Worm (Caenorhabditis elegans) whole organism, young adult: ENCODE results near the gene mfsd-10.

ENCODE experiments used
- B0261.1 ChIP-seq: sonication (generic microtip); optimal IDR thresholded peaks from 2 replicates; lab custom pipeline; 2016; ENCODE audit warnings: mild to moderate bottlenecking, missing genetic modification characterization, moderate library complexity, missing compliant biosample characterization
- F10E7.11 ChIP-seq: sonication (generic microtip); optimal IDR thresholded peaks from 2 replicates; lab custom pipeline; 2017; ENCODE audit warnings: mild to moderate bottlenecking, missing genetic modification characterization, moderate library complexity, missing compliant biosample characterization
- F23B12.7 ChIP-seq: sonication (generic microtip); optimal IDR thresholded peaks from 2 replicates; lab custom pipeline; 2017; ENCODE audit warnings: missing genetic modification characterization, mild to moderate bottlenecking, missing compliant biosample characterization, antibody characterized with exemption, moderate library complexity; ENCODE audit not compliant: insufficient read depth
- K11D2.4 ChIP-seq: fragments of 200-800 bp; sonication (Bioruptor generic); IDR thresholded peaks from 2 replicates; pipeline ENCODE4 v1.3.6; 2022; ENCODE audit warnings: missing genetic modification reagents, missing genetic modification characterization, missing compliant biosample characterization
- Y67H2A.10 ChIP-seq: fragments of 200-800 bp; sonication (Bioruptor generic); conservative IDR thresholded peaks from 2 replicates; pipeline ENCODE4 v1.3.6; 2022; ENCODE audit warnings: missing genetic modification reagents, missing genetic modification characterization, missing compliant biosample characterization
- aptf-3 ChIP-seq: fragments of 200-800 bp; sonication (Bioruptor generic); IDR thresholded peaks from 2 replicates; pipeline ENCODE4 v1.3.6; 2022; ENCODE audit warnings: missing genetic modification characterization, missing compliant biosample characterization
- athp-1 ChIP-seq: sonication (generic microtip); optimal IDR thresholded peaks from 2 replicates; lab custom pipeline; 2017; ENCODE audit warnings: mild to moderate bottlenecking, missing genetic modification characterization, missing compliant biosample characterization
- attf-5 ChIP-seq: fragments of 200-800 bp; sonication (Bioruptor generic); optimal IDR thresholded peaks from 2 replicates; lab custom pipeline; 2018; ENCODE audit warnings: mild to moderate bottlenecking, missing genetic modification characterization, missing compliant biosample characterization
- cebp-2 ChIP-seq: fragments of 200-800 bp; sonication (Bioruptor generic); IDR thresholded peaks from 2 replicates; pipeline ENCODE4 v1.3.6; 2022; ENCODE audit warnings: missing genetic modification characterization, missing compliant biosample characterization
- ceh-27 ChIP-seq: fragments of 200-800 bp; sonication (Bioruptor generic); optimal IDR thresholded peaks from 2 replicates; lab custom pipeline; 2018; ENCODE audit warnings: mild to moderate bottlenecking, missing genetic modification characterization, moderate library complexity, missing compliant biosample characterization
- die-1 ChIP-seq: sonication (generic microtip); optimal IDR thresholded peaks from 2 replicates; lab custom pipeline; 2016; ENCODE audit warnings: missing genotype, mild to moderate bottlenecking, missing genetic modification characterization, missing compliant biosample characterization
- dox-1 ChIP-seq: fragments of 200-800 bp; sonication (Bioruptor generic); IDR thresholded peaks from 2 replicates; pipeline ENCODE4 v1.3.6; 2022; ENCODE audit warnings: missing genetic modification reagents, missing genetic modification characterization, missing compliant biosample characterization
- ekl-4 ChIP-seq: fragments of 200-800 bp; sonication (Bioruptor generic); IDR thresholded peaks from 2 replicates; pipeline ENCODE4 v1.3.6; 2022; ENCODE audit warnings: missing genetic modification reagents, missing genetic modification characterization, missing compliant biosample characterization
- hmg-1.2 ChIP-seq: fragments of 200-800 bp; sonication (Bioruptor generic); IDR thresholded peaks from 2 replicates; pipeline ENCODE4 v1.3.6; 2022; ENCODE audit warnings: missing genetic modification reagents, missing genetic modification characterization, missing compliant biosample characterization
- hrde-1 ChIP-seq: sonication (generic microtip); optimal IDR thresholded peaks from 2 replicates; lab custom pipeline; 2016; ENCODE audit warnings: missing genetic modification characterization, mild to moderate bottlenecking, missing compliant biosample characterization, moderate library complexity, missing genotype, missing genetic modification reagents, borderline replicate concordance
- lag-1 ChIP-seq: fragments of 200-800 bp; sonication (Bioruptor generic); IDR thresholded peaks from 2 replicates; pipeline ENCODE4 v1.3.6; 2022; ENCODE audit warnings: missing genetic modification reagents, missing genetic modification characterization, missing compliant biosample characterization
- let-526 ChIP-seq: fragments of 200-800 bp; sonication (Bioruptor generic); IDR thresholded peaks from 2 replicates; pipeline ENCODE4 v1.3.6; 2022; ENCODE audit warnings: missing genetic modification reagents, missing genetic modification characterization, missing compliant biosample characterization
- lin-35 ChIP-seq, 3 experiments: fragments of 150-350 bp in 2 of 3; sonication (generic microtip) in 1 of 3; optimal IDR thresholded peaks; 2 replicates each; lab custom pipeline; 2014 to 2018; ENCODE audit warnings: missing biosample characterization in 3 of 3, missing genetic modification characterization in 3 of 3, missing genetic modification reagents in 3 of 3
- lin-40 ChIP-seq: sonication (generic microtip); optimal IDR thresholded peaks from 2 replicates; lab custom pipeline; 2016; ENCODE audit warnings: missing genetic modification characterization, mild to moderate bottlenecking, missing compliant biosample characterization, missing genotype, missing genetic modification reagents
- lir-1 ChIP-seq: fragments of 200-800 bp; sonication (Bioruptor generic); conservative IDR thresholded peaks from 2 replicates; pipeline ENCODE4 v1.3.6; 2022; ENCODE audit warnings: missing genetic modification reagents, missing genetic modification characterization, missing compliant biosample characterization
- lsl-1 ChIP-seq: fragments of 200-800 bp; sonication (Bioruptor generic); optimal IDR thresholded peaks from 2 replicates; lab custom pipeline; 2018; ENCODE audit warnings: mild to moderate bottlenecking, missing genetic modification characterization, moderate library complexity, missing compliant biosample characterization
- madf-10 ChIP-seq: sonication (generic microtip); optimal IDR thresholded peaks from 2 replicates; lab custom pipeline; 2016; ENCODE audit warnings: mild to moderate bottlenecking, missing genetic modification characterization, missing compliant biosample characterization
- mcd-1 ChIP-seq: fragments of 200-800 bp; sonication (Bioruptor generic); IDR thresholded peaks from 2 replicates; pipeline ENCODE4 v1.3.6; 2022; ENCODE audit warnings: missing genetic modification reagents, missing genetic modification characterization, missing compliant biosample characterization
- mxl-1 ChIP-seq: sonication (generic microtip); optimal IDR thresholded peaks from 2 replicates; lab custom pipeline; 2016; ENCODE audit warnings: missing genetic modification characterization, missing compliant biosample characterization
- nhr-80 ChIP-seq: sonication (generic microtip); optimal IDR thresholded peaks from 2 replicates; lab custom pipeline; 2016; ENCODE audit warnings: missing genetic modification characterization, missing compliant biosample characterization
- nhr-90 ChIP-seq: sonication (generic microtip); optimal IDR thresholded peaks from 2 replicates; lab custom pipeline; 2016; ENCODE audit warnings: missing genotype, mild to moderate bottlenecking, missing genetic modification characterization, missing compliant biosample characterization
- rcor-1 ChIP-seq: fragments of 200-800 bp; sonication (Bioruptor generic); IDR thresholded peaks from 2 replicates; pipeline ENCODE4 v1.3.6; 2022; ENCODE audit warnings: missing genetic modification reagents, missing genetic modification characterization, missing compliant biosample characterization
- rec-8 ChIP-seq, 2 experiments: sonication (generic microtip); optimal IDR thresholded peaks; 2 replicates each; lab custom pipeline; 2016; ENCODE audit warnings: mild to moderate bottlenecking in 2 of 2, missing genetic modification characterization in 2 of 2, missing genetic modification reagents in 2 of 2, missing genotype in 2 of 2, missing biosample characterization in 1 of 2, missing compliant biosample characterization in 1 of 2, moderate library complexity in 1 of 2
- rpc-1 ChIP-seq, 2 experiments: fragments of 150-350 bp in 1 of 2; sonication (generic microtip) in 1 of 2; optimal IDR thresholded peaks; 2 replicates each; lab custom pipeline; 2014 to 2018; ENCODE audit warnings: missing biosample characterization in 1 of 2, missing genetic modification characterization in 1 of 2, missing genetic modification reagents in 1 of 2, missing genotype in 1 of 2
- sea-2 ChIP-seq: fragments of 200-800 bp; sonication (Bioruptor generic); IDR thresholded peaks from 2 replicates; pipeline ENCODE4 v1.3.6; 2022; ENCODE audit warnings: missing genetic modification characterization, missing compliant biosample characterization
- snpc-3.4 ChIP-seq: sonication (generic microtip); optimal IDR thresholded peaks from 2 replicates; lab custom pipeline; 2017; ENCODE audit warnings: missing genetic modification characterization, mild to moderate bottlenecking, missing compliant biosample characterization, antibody characterized with exemption, moderate library complexity, missing genotype, missing genetic modification reagents
- snpc-4 ChIP-seq, 5 experiments: fragments of 150-350 bp in 1 of 5; sonication (generic microtip) in 4 of 5; optimal IDR thresholded peaks; 2 replicates each; lab custom pipeline; 2014 to 2018; ENCODE audit warnings: missing genetic modification characterization in 5 of 5, missing biosample characterization in 3 of 5, antibody characterized with exemption in 2 of 5, mild to moderate bottlenecking in 2 of 5, missing compliant biosample characterization in 2 of 5, missing genotype in 2 of 5, moderate library complexity in 2 of 5, missing genetic modification reagents in 1 of 5
- somi-1 ChIP-seq: fragments of 200-800 bp; sonication (Bioruptor generic); optimal IDR thresholded peaks from 2 replicates; lab custom pipeline; 2018; ENCODE audit warnings: mild to moderate bottlenecking, missing genetic modification characterization, missing compliant biosample characterization
- tbp1 ChIP-seq: fragments of 200-800 bp; sonication (Bioruptor generic); optimal IDR thresholded peaks from 2 replicates; lab custom pipeline; 2018; ENCODE audit warnings: mild to moderate bottlenecking, missing genetic modification characterization, missing compliant biosample characterization
- tbx-9 ChIP-seq: sonication (generic microtip); optimal IDR thresholded peaks from 2 replicates; lab custom pipeline; 2016; ENCODE audit warnings: borderline replicate concordance, missing genetic modification characterization, inconsistent platforms, missing compliant biosample characterization
- ztf-18 ChIP-seq: sonication (generic microtip); optimal IDR thresholded peaks from 2 replicates; lab custom pipeline; 2016; ENCODE audit warnings: missing genotype, mild to moderate bottlenecking, missing genetic modification characterization, missing compliant biosample characterization
- ztf-26 ChIP-seq: sonication (generic microtip); optimal IDR thresholded peaks from 2 replicates; lab custom pipeline; 2017; ENCODE audit warnings: missing genetic modification characterization, missing compliant biosample characterization
- ztf-3 ChIP-seq: fragments of 200-800 bp; sonication (Bioruptor generic); optimal IDR thresholded peaks from 2 replicates; lab custom pipeline; 2018; ENCODE audit warnings: mild to moderate bottlenecking, missing genetic modification characterization, missing compliant biosample characterization

mfsd-10 gene

DNA sequence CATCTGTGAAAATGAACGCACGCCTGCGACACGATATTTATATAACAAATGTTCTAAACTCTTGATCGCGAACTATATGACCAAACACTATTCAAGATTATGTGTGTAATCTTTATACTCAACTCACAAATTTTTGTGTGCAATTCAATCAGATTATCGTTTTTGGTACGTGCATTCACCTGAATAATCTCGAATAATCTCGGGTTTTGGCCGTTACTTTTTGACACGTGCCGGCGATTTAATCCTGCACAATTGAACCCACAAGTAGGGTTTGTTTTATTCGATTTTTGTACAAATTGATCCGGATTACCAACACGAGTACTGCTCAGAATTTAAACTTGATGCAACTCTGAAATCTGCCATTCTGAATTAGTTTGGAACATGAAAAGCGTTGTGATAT, 28.0 kb upstream of the mfsd-10 start, which contains the start of the genes vap-1 and F11C7.2:
Gene vap-1, minus strand, starts transcription at position 101 of the 400 bp plus-strand sequence.
Gene F11C7.2, plus strand, starts transcription at position 359 of the 400 bp plus-strand sequence.
- TF ChIP-seq die-1 (tag; lab: Kevin White, UChicago), result no peak
- TF ChIP-seq mxl-1, result no peak
- no peak for TF ChIP-seq sea-2 (GFP tag; lab: Robert Waterston, UW)
- TF ChIP-seq cebp-2 (GFP tag; lab: Robert Waterston, UW), result no peak
- no peak for TF ChIP-seq athp-1 (tag; lab: Kevin White, UChicago)
- no peak for TF ChIP-seq hrde-1 (tag; lab: Kevin White, UChicago)
- TF ChIP-seq rpc-1 (optimal IDR thresholded peaks at IDR 0.05; lab: Kevin White, UChicago), result no peak
- TF ChIP-seq rpc-1 (tag; optimal IDR thresholded peaks at IDR 0.05; lab: Kevin White, UChicago), result no peak
- no peak for TF ChIP-seq ztf-3
- TF ChIP-seq dox-1, result no peak
- no peak for TF ChIP-seq ceh-27 (GFP tag; lab: Kevin White, UChicago)
- TF ChIP-seq nhr-90 (tag; lab: Kevin White, UChicago), result no peak

ce11 chrX:17392182-17392581, 23.7 kb upstream of the mfsd-10 start:
- TF ChIP-seq mcd-1 (GFP tag; lab: Robert Waterston, UW) (peak; percentile 96), K11D2.4 (GFP tag; lab: Robert Waterston, UW) (0 out of 2 replicates have a peak, but pooled peaks have one; percentile 40), rec-8 (tag; optimal IDR thresholded peaks at IDR 0.05; lab: Kevin White, UChicago) (no peak), nhr-80 (tag; lab: Kevin White, UChicago) (peak; percentile 92), snpc-3.4 (tag; lab: Kevin White, UChicago) (no peak), ceh-27 (GFP tag; lab: Kevin White, UChicago) (peak; percentile 72), hmg-1.2 (GFP tag; lab: Robert Waterston, UW) (peak; percentile 43; the same call in 1 of the 2 replicates), snpc-4 (GFP tag; optimal IDR thresholded peaks at IDR 0.05; lab: Kevin White, UChicago) (no peak), snpc-4 (tag; optimal IDR thresholded peaks at IDR 0.05; lab: Kevin White, UChicago) (peak in 3 of 4 experiments; percentile 18 to 50 (median 30)), ztf-18 (tag; lab: Kevin White, UChicago) (peak; percentile 5), lag-1 (GFP tag; lab: Robert Waterston, UW) (no peak), lir-1 (no peak), let-526 (GFP tag; lab: Robert Waterston, UW) (no peak), ztf-26 (tag; lab: Kevin White, UChicago) (peak; percentile 74), dox-1 (peak; percentile 65), aptf-3 (GFP tag; lab: Robert Waterston, UW) (no peak), madf-10 (tag; lab: Kevin White, UChicago) (peak; percentile 75), lin-40 (tag; lab: Kevin White, UChicago) (peak; percentile 80), lin-35 (GFP tag; optimal IDR thresholded peaks at IDR 0.05; lab: Kevin White, UChicago) (peak in 1 of 3 experiments; percentile 27), attf-5 (peak; percentile 57), tbp1 (GFP tag; lab: Kevin White, UChicago) (peak; percentile 13), F23B12.7 (tag; lab: Kevin White, UChicago) (peak; percentile 61), rcor-1 (GFP tag; lab: Robert Waterston, UW) (peak; percentile 17; the same call in 1 of the 2 replicates), somi-1 (GFP tag; lab: Kevin White, UChicago) (peak; percentile 11), Y67H2A.10 (GFP tag; lab: Robert Waterston, UW) (no peak)
- TF ChIP-seq, all 124 proteins: peak for 17

ce11 chrX:17391515-17391914, 23.1 kb upstream of the mfsd-10 start, which contains the start of gene F10D7.5:
Gene F10D7.5 (minus strand): TSS chrX:17391615.
- no peak for TF ChIP-seq B0261.1 (tag; lab: Kevin White, UChicago)
- TF ChIP-seq lag-1 (GFP tag; lab: Robert Waterston, UW), result no peak
- no peak for TF ChIP-seq rcor-1 (GFP tag; lab: Robert Waterston, UW)
- no peak for TF ChIP-seq lsl-1 (GFP tag; lab: Kevin White, UChicago)
- TF ChIP-seq F10E7.11, result no peak
- no peak for TF ChIP-seq ekl-4 (GFP tag; lab: Robert Waterston, UW)
- TF ChIP-seq somi-1 (GFP tag; lab: Kevin White, UChicago), result no peak
- no peak for TF ChIP-seq tbx-9
